Fruit fly (Drosophila melanogaster): ENCODE measurements around the gene Usp8.

Usp8 gene

dm6 chr3R:21111964-21112740 is 21.9 kb upstream of the Usp8 start:
- TF ChIP-seq dl (GFP tag; optimal IDR thresholded peaks at IDR 0.05; ENCODE audit: insufficient read depth in 1 of 2, partially characterized antibody in 2 of 2): peak; percentile 51 to 52
- TF ChIP-seq N (GFP tag; optimal IDR thresholded peaks at IDR 0.05): no peak
- peak; percentile 61 for TF ChIP-seq sage (GFP tag; optimal IDR thresholded peaks at IDR 0.05)
- no peak for TF ChIP-seq brk (GFP tag; optimal IDR thresholded peaks at IDR 0.05)
- TF ChIP-seq rgr (GFP tag; optimal IDR thresholded peaks at IDR 0.05): peak; percentile 47
- TF ChIP-seq Dfd (GFP tag; optimal IDR thresholded peaks at IDR 0.05): no peak
- TF ChIP-seq HLH106 (tag; optimal IDR thresholded peaks at IDR 0.05): peak; percentile 55
- TF ChIP-seq fru (GFP tag; optimal IDR thresholded peaks at IDR 0.05): peak; percentile 25
- TF ChIP-seq ey (GFP tag; optimal IDR thresholded peaks at IDR 0.05): peak; percentile 36
- peak; percentile 59 for TF ChIP-seq OdsH (GFP tag; optimal IDR thresholded peaks at IDR 0.05)
- TF ChIP-seq lola (GFP tag; optimal IDR thresholded peaks at IDR 0.05): no peak
- TF ChIP-seq Mio (GFP tag; optimal IDR thresholded peaks at IDR 0.05): no peak
- no peak for TF ChIP-seq sv (GFP tag; optimal IDR thresholded peaks at IDR 0.05)
- no peak for TF ChIP-seq dsf (GFP tag; optimal IDR thresholded peaks at IDR 0.05; ENCODE audit: borderline replicate concordance)
- peak; percentile 41 for TF ChIP-seq Sp1 (GFP tag; optimal IDR thresholded peaks at IDR 0.05)
- TF ChIP-seq usp (GFP tag; optimal IDR thresholded peaks at IDR 0.05): no peak
- TF ChIP-seq Jra (GFP tag; optimal IDR thresholded peaks at IDR 0.05): no peak
- peak; percentile 1 for TF ChIP-seq psq (GFP tag; optimal IDR thresholded peaks at IDR 0.05)
- TF ChIP-seq dmrt93B (GFP tag; optimal IDR thresholded peaks at IDR 0.05): no peak
- TF ChIP-seq Hr83 (GFP tag; optimal IDR thresholded peaks at IDR 0.05; ENCODE audit: poor library complexity, severe bottlenecking): no peak
- TF ChIP-seq pan (optimal IDR thresholded peaks at IDR 0.05): no peak
- no peak for TF ChIP-seq Rel (GFP tag; optimal IDR thresholded peaks at IDR 0.05)
- TF ChIP-seq Rel (tag; optimal IDR thresholded peaks at IDR 0.05): peak; percentile 12
- TF ChIP-seq Dif (GFP tag; optimal IDR thresholded peaks at IDR 0.05; ENCODE audit: partially characterized antibody): peak; percentile 54
- TF ChIP-seq CG9705 (GFP tag; optimal IDR thresholded peaks at IDR 0.05): no peak
- TF ChIP-seq Myc (optimal IDR thresholded peaks at IDR 0.05): no peak
- TF ChIP-seq CrebA (GFP tag; optimal IDR thresholded peaks at IDR 0.05; ENCODE audit: borderline replicate concordance): no peak
- TF ChIP-seq tai (GFP tag; optimal IDR thresholded peaks at IDR 0.05): no peak
- TF ChIP-seq woc (GFP tag; optimal IDR thresholded peaks at IDR 0.05): peak; percentile 42
- peak; percentile 19 for TF ChIP-seq Hnf4 (GFP tag; optimal IDR thresholded peaks at IDR 0.05)
- peak; percentile 23 for TF ChIP-seq br (GFP tag; optimal IDR thresholded peaks at IDR 0.05)
- no peak for TF ChIP-seq jim (GFP tag; optimal IDR thresholded peaks at IDR 0.05)
- TF ChIP-seq GATAd (GFP tag; optimal IDR thresholded peaks at IDR 0.05): no peak
- TF ChIP-seq foxo (GFP tag; optimal IDR thresholded peaks at IDR 0.05): peak in 1 of 2 experiments; percentile 19
- no peak for TF ChIP-seq Abd-B (GFP tag; optimal IDR thresholded peaks at IDR 0.05)
- peak; percentile 22 for TF ChIP-seq CG32264 (GFP tag; optimal IDR thresholded peaks at IDR 0.05)
- TF ChIP-seq h (GFP tag; optimal IDR thresholded peaks at IDR 0.05): peak; percentile 51
- no peak for TF ChIP-seq Hr78 (GFP tag; optimal IDR thresholded peaks at IDR 0.05)
- TF ChIP-seq Vsx2 (GFP tag; optimal IDR thresholded peaks at IDR 0.05; ENCODE audit: partially characterized antibody): no peak

DNA sequence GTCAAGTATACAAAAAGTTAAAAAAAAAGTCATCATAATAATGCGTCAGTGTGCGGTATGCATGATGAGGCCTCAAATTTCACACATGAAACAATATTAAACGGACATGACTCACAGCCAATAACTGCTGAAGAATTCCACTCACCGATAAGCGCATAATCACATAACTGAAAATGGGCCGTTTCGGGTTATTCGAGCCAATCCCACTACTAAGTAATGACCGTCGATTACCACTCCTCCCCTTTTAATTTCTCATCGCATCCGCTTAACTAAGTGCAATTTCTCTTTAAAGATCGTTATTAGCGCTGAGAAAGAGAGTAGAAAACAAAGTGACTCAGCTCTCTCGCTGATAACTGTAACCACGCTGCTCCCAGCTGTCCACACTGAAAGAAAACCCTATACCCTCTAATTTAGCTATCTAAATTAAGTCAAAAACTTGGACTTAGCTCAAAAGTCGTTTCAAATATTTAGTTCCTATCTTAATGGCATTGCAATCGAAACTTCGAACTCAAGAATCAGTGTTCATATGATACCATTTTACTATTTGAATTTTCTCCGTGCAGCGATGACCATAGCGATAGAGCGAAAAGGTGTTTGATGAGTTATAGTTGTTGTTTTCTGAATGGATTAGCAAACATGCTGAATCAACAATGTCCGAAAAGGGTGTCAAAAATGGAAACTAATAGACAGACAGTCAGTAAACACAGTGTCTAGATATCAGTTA is 21.2 kb upstream of the Usp8 start:
- TF ChIP-seq woc (GFP tag; optimal IDR thresholded peaks at IDR 0.05): no peak
- TF ChIP-seq Hr78 (GFP tag; optimal IDR thresholded peaks at IDR 0.05): no peak
- no peak for TF ChIP-seq usp (GFP tag; optimal IDR thresholded peaks at IDR 0.05)
- peak; percentile 77 for TF ChIP-seq rgr (GFP tag; optimal IDR thresholded peaks at IDR 0.05)
- TF ChIP-seq CG32264 (GFP tag; optimal IDR thresholded peaks at IDR 0.05): peak; percentile 61
- TF ChIP-seq Sp1 (GFP tag; optimal IDR thresholded peaks at IDR 0.05): peak; percentile 34
- TF ChIP-seq tai (GFP tag; optimal IDR thresholded peaks at IDR 0.05): no peak
- peak in 1 of 2 experiments; percentile 75 for TF ChIP-seq foxo (GFP tag; optimal IDR thresholded peaks at IDR 0.05)
- TF ChIP-seq Jra (GFP tag; optimal IDR thresholded peaks at IDR 0.05): peak; percentile 58
- TF ChIP-seq dmrt93B (GFP tag; optimal IDR thresholded peaks at IDR 0.05): no peak
- TF ChIP-seq pan (optimal IDR thresholded peaks at IDR 0.05): no peak
- no peak for TF ChIP-seq Abd-B (GFP tag; optimal IDR thresholded peaks at IDR 0.05)
- TF ChIP-seq Mio (GFP tag; optimal IDR thresholded peaks at IDR 0.05): no peak
- no peak for TF ChIP-seq CrebA (GFP tag; optimal IDR thresholded peaks at IDR 0.05; ENCODE audit: borderline replicate concordance)
- peak; percentile 11 for TF ChIP-seq HLH106 (tag; optimal IDR thresholded peaks at IDR 0.05)
- peak; percentile 51 for TF ChIP-seq Hnf4 (GFP tag; optimal IDR thresholded peaks at IDR 0.05)
- TF ChIP-seq dsf (GFP tag; optimal IDR thresholded peaks at IDR 0.05; ENCODE audit: borderline replicate concordance): no peak
- no peak for TF ChIP-seq Rel (GFP tag; optimal IDR thresholded peaks at IDR 0.05)
- TF ChIP-seq Rel (tag; optimal IDR thresholded peaks at IDR 0.05): no peak
- peak; percentile 46 for TF ChIP-seq Dif (GFP tag; optimal IDR thresholded peaks at IDR 0.05; ENCODE audit: partially characterized antibody)
- TF ChIP-seq GATAd (GFP tag; optimal IDR thresholded peaks at IDR 0.05): no peak
- no peak for TF ChIP-seq lola (GFP tag; optimal IDR thresholded peaks at IDR 0.05)
- TF ChIP-seq N (GFP tag; optimal IDR thresholded peaks at IDR 0.05): no peak
- peak; percentile 67 for TF ChIP-seq br (GFP tag; optimal IDR thresholded peaks at IDR 0.05)
- TF ChIP-seq fru (GFP tag; optimal IDR thresholded peaks at IDR 0.05): peak; percentile 56
- TF ChIP-seq Dfd (GFP tag; optimal IDR thresholded peaks at IDR 0.05): no peak
- peak; percentile 58 for TF ChIP-seq Hr83 (GFP tag; optimal IDR thresholded peaks at IDR 0.05; ENCODE audit: poor library complexity, severe bottlenecking)
- no peak for TF ChIP-seq jim (GFP tag; optimal IDR thresholded peaks at IDR 0.05)
- peak; percentile 84 for TF ChIP-seq sv (GFP tag; optimal IDR thresholded peaks at IDR 0.05)
- peak; percentile 39 for TF ChIP-seq OdsH (GFP tag; optimal IDR thresholded peaks at IDR 0.05)
- TF ChIP-seq brk (GFP tag; optimal IDR thresholded peaks at IDR 0.05): no peak
- no peak for TF ChIP-seq sage (GFP tag; optimal IDR thresholded peaks at IDR 0.05)
- TF ChIP-seq CG9705 (GFP tag; optimal IDR thresholded peaks at IDR 0.05): no peak
- TF ChIP-seq Myc (optimal IDR thresholded peaks at IDR 0.05): no peak
- TF ChIP-seq ey (GFP tag; optimal IDR thresholded peaks at IDR 0.05): peak; percentile 74
- TF ChIP-seq psq (GFP tag; optimal IDR thresholded peaks at IDR 0.05): peak; percentile 36
- peak; percentile 42 to 50 for TF ChIP-seq dl (GFP tag; optimal IDR thresholded peaks at IDR 0.05; ENCODE audit: insufficient read depth in 1 of 2, partially characterized antibody in 2 of 2)
- TF ChIP-seq h (GFP tag; optimal IDR thresholded peaks at IDR 0.05): peak; percentile 67
- no peak for TF ChIP-seq Vsx2 (GFP tag; optimal IDR thresholded peaks at IDR 0.05; ENCODE audit: partially characterized antibody)
